Worm (Caenorhabditis elegans) whole organism, L4 larva: ENCODE data around the gene C47E12.10.

Experiments
- ces-1 ChIP-seq: fragments of 150-350 bp; sonication (generic microtip); optimal IDR thresholded peaks from 4 replicates; lab custom pipeline; 2014; ENCODE audit warnings: missing biosample characterization, missing genetic modification reagents, missing genetic modification characterization
- lsy-2 ChIP-seq, 2 experiments: fragments of 150-350 bp in 1 of 2; sonication (generic microtip) in 1 of 2; optimal IDR thresholded peaks; 2 replicates each; lab custom pipeline; 2014 to 2017; ENCODE audit warnings: missing biosample characterization in 2 of 2, missing genetic modification characterization in 2 of 2
- nhr-111 ChIP-seq: fragments of 200-800 bp; sonication (Bioruptor generic); optimal IDR thresholded peaks from 2 replicates; lab custom pipeline; 2018; ENCODE audit warnings: mild to moderate bottlenecking, missing genetic modification characterization, missing compliant biosample characterization
- nhr-76 ChIP-seq: fragments of 150-350 bp; optimal IDR thresholded peaks from 2 replicates; lab custom pipeline; 2014; ENCODE audit warnings: missing biosample characterization, missing genetic modification characterization
- pha-4 ChIP-seq, 2 experiments: fragments of 150-350 bp in 1 of 2; fragments of 200-800 bp in 1 of 2; sonication (Bioruptor generic) in 1 of 2; IDR thresholded peaks in 1 of 2; optimal IDR thresholded peaks in 1 of 2; 2 replicates each; pipeline versions ENCODE4 v1.3.6 to Lab custom; 2014 to 2022; ENCODE audit warnings: missing genetic modification characterization in 2 of 2, missing genetic modification reagents in 2 of 2, missing biosample characterization in 1 of 2, missing compliant biosample characterization in 1 of 2
- snpc-4 ChIP-seq: fragments of 150-350 bp; optimal IDR thresholded peaks from 2 replicates; lab custom pipeline; 2014; ENCODE audit warnings: missing biosample characterization, missing genetic modification characterization
- tag-97 ChIP-seq: fragments of 200-800 bp; sonication (Bioruptor generic); IDR thresholded peaks from 2 replicates; pipeline ENCODE4 v1.3.6; 2022; ENCODE audit warnings: missing genetic modification characterization, missing compliant biosample characterization
- unc-62 ChIP-seq, 3 experiments: fragments of 150-350 bp in 1 of 3; sonication (generic microtip); optimal IDR thresholded peaks in 2 of 3; peaks in 1 of 3; 1 replicate in 1 of 3; 2 replicates in 2 of 3; lab custom pipeline; 2014 to 2017; ENCODE audit warnings: missing biosample characterization in 3 of 3, missing genetic modification characterization in 3 of 3, missing genetic modification reagents in 3 of 3, missing genotype in 1 of 3

DNA sequence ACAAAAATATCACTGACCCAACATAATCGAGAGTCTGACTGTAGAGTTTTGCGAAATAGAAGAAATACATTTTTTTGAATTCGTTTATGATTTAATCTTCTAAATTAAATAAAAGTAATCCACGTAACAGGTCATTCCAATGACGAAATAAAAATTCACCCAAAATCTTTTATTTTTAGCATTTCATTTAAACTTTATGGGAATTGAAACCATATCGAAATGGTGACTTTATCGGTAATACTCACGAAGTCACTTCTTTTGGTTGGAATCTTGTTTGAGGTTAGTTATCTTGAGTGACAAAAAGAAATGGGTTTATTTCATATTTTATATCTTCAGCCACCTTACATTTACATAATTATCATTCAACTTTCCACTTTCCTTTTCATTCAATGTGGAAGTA is at the start of gene C47E12.10, which contains the start of gene C47E12.12:
- TF ChIP-seq pha-4 (GFP tag; IDR thresholded peaks at IDR 0.05; lab: Robert Waterston, UW) (no peak), pha-4 (tag; optimal IDR thresholded peaks at IDR 0.05; lab: Kevin White, UChicago) (no peak), tag-97 (GFP tag; lab: Robert Waterston, UW) (no peak), lsy-2 (tag; optimal IDR thresholded peaks at IDR 0.05; lab: Kevin White, UChicago) (no peak), nhr-111 (GFP tag; lab: Kevin White, UChicago) (no peak), nhr-76 (tag; lab: Kevin White, UChicago) (no peak), ces-1 (GFP tag; lab: Kevin White, UChicago) (no peak), unc-62 (GFP tag; optimal IDR thresholded peaks at IDR 0.05 in 1 of 2; lab: Kevin White, UChicago) (no peak), unc-62 (tag; optimal IDR thresholded peaks at IDR 0.05; lab: Kevin White, UChicago) (no peak), snpc-4 (tag; lab: Kevin White, UChicago) (no peak)
